Fruit fly (Drosophila melanogaster) whole organism: ENCODE measurements around the gene CG31798.

ENCODE experiments used
- CG8478 ChIP-seq: fragments of >200 bp; optimal IDR thresholded peaks from 2 replicates; lab custom pipeline; 2018; ENCODE audit warnings: inconsistent platforms
- EcR ChIP-seq, 2 experiments: fragments of >200 bp; optimal IDR thresholded peaks; 2 replicates each; lab custom pipeline; 2017; ENCODE audit warnings: missing biosample characterization in 2 of 2, missing genetic modification characterization in 2 of 2, missing genetic modification reagents in 2 of 2
- pan ChIP-seq: fragments of >200 bp; optimal IDR thresholded peaks from 2 replicates; lab custom pipeline; 2017
- psq ChIP-seq: fragments of >200 bp; optimal IDR thresholded peaks from 2 replicates; lab custom pipeline; 2017
- usp ChIP-seq: fragments of >200 bp; optimal IDR thresholded peaks from 2 replicates; lab custom pipeline; 2017; ENCODE audit warnings: missing biosample characterization, missing genetic modification characterization, mixed read lengths

DNA sequence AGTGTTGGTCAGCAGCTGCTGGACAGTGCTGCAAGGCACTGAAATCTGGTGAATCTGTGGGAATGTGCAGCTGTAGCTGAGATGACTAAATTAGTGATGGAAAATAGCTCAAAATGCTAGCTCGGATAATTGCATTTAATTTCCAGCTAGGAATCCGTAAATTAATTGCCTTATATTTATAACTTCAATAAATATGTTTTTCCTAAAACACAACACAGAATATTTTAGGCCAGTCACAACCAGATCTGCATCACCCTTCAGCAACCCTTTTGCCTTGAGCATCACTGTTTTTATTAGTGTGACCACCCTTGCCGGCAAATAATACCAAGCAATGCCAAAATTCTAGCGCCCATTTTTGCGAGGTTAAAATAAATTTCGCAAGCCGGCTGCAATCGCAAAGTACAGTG is 50.8 kb downstream of the CG31798 start, which contains the start of gene Hs2st:
- TF ChIP-seq usp (GFP tag; lab: Kevin White, UChicago) (no peak), psq (lab: Kevin White, UChicago) (no peak), EcR (GFP tag; optimal IDR thresholded peaks at IDR 0.05; lab: Kevin White, UChicago) (no peak), CG8478 (lab: Kevin White, UChicago) (no peak), pan (lab: Kevin White, UChicago) (no peak)
